Worm (Caenorhabditis elegans) whole organism, L1 larva: ENCODE data around the gene igeg-1.

Experiments
- fkh-8 ChIP-seq: sonication (generic microtip); optimal IDR thresholded peaks from 2 replicates; lab custom pipeline; 2016; ENCODE audit warnings: mild to moderate bottlenecking, missing genetic modification characterization, missing compliant biosample characterization
- lin-39 ChIP-seq: fragments of 150-350 bp; optimal IDR thresholded peaks from 2 replicates; lab custom pipeline; 2014; ENCODE audit warnings: missing biosample characterization, missing genetic modification reagents, missing genetic modification characterization
- unc-130 ChIP-seq: fragments of 150-350 bp; optimal IDR thresholded peaks from 2 replicates; lab custom pipeline; 2017; ENCODE audit warnings: missing biosample characterization, missing genetic modification characterization, inconsistent platforms
- unc-62 ChIP-seq: fragments of 150-350 bp; optimal IDR thresholded peaks from 2 replicates; lab custom pipeline; 2014; ENCODE audit warnings: missing biosample characterization, missing genetic modification reagents, missing genetic modification characterization
- zag-1 ChIP-seq: fragments of 150-350 bp; optimal IDR thresholded peaks from 2 replicates; lab custom pipeline; 2014; ENCODE audit warnings: missing biosample characterization, missing genetic modification characterization
- ztf-11 ChIP-seq, 2 experiments: sonication (generic microtip); optimal IDR thresholded peaks; 2 replicates each; lab custom pipeline; 2016 to 2017; ENCODE audit warnings: missing genetic modification characterization in 2 of 2, missing biosample characterization in 1 of 2, missing compliant biosample characterization in 1 of 2

DNA sequence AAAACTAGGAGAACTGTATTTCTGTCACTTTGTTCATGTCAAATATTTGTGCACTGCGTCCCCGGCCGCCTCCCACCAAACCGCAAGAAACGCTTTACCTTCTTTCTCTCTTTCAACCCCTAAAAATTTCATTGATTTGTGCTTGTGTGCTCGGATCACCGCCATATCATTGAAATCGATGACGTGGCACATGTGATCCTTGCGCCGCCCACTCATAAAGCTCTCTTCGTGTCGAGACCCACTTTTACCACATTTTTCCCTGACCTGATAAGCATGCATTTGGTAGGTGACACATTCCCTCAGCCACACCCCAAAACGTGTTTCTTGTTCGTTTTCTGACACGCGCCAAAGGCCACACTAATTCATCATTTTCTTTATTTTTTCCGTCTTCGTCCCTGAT is 4.7 kb upstream of the igeg-1 start:
- TF ChIP-seq unc-130 (tag; lab: Kevin White, UChicago) (no peak), unc-62 (GFP tag; lab: Kevin White, UChicago) (no peak), lin-39 (tag; lab: Kevin White, UChicago) (no peak), ztf-11 (tag; optimal IDR thresholded peaks at IDR 0.05; lab: Kevin White, UChicago) (no peak), zag-1 (tag; lab: Kevin White, UChicago) (no peak), fkh-8 (tag; lab: Kevin White, UChicago) (no peak)
